Worm (Caenorhabditis elegans) whole organism, L4 larva: Measurements from ENCODE around the gene vit-4.

ENCODE experiments used
- T26A8.4 ChIP-seq: fragments of 200-800 bp; sonication (Bioruptor generic); IDR thresholded peaks from 2 replicates; pipeline ENCODE4 v1.3.6; 2022; ENCODE audit warnings: missing genetic modification characterization, missing compliant biosample characterization
- ces-1 ChIP-seq: fragments of 150-350 bp; sonication (generic microtip); optimal IDR thresholded peaks from 4 replicates; lab custom pipeline; 2014; ENCODE audit warnings: missing biosample characterization, missing genetic modification reagents, missing genetic modification characterization
- hlh-30 ChIP-seq: sonication (generic microtip); optimal IDR thresholded peaks from 2 replicates; lab custom pipeline; 2017; ENCODE audit warnings: antibody characterized with exemption, mild to moderate bottlenecking, missing genetic modification characterization, missing compliant biosample characterization; ENCODE audit not compliant: insufficient read depth
- nhr-11 ChIP-seq: fragments of 150-350 bp; optimal IDR thresholded peaks from 2 replicates; lab custom pipeline; 2014; ENCODE audit warnings: missing biosample characterization, missing genetic modification characterization
- snpc-4 ChIP-seq: fragments of 150-350 bp; optimal IDR thresholded peaks from 2 replicates; lab custom pipeline; 2014; ENCODE audit warnings: missing biosample characterization, missing genetic modification characterization

DNA sequence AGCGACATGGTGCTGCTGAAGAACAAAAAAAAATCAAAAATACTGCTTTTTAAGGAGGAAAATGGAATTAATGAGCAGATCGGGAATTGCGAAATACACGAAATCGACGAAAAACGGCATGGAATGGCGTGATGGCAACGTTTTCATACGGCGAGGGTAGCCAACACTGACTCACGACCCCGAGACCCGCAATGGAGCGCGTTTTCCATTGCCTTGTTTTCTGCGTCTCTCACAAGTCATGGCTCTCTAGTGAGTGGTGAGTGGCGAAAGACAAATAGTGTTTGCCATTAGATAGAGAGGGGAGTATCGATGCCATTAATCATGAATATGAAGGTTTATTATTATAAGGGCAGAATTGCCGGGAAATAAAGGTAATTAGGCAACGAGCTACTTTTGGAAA is 42.0 kb upstream of the vit-4 start, which contains the start of gene C18B2.4:
- no peak for TF ChIP-seq snpc-4
- no peak for TF ChIP-seq ces-1 (GFP tag; lab: Kevin White, UChicago)
- 0 out of 2 replicates have a peak, but pooled peaks have one; percentile 32 for TF ChIP-seq T26A8.4 (GFP tag; lab: Robert Waterston, UW)
- peak; percentile 76 for TF ChIP-seq nhr-11 (tag; lab: Kevin White, UChicago)
- peak; percentile 97 for TF ChIP-seq hlh-30 (tag; lab: Kevin White, UChicago)
